Fruit fly (Drosophila melanogaster): ENCODE measurements around the gene CG1161.

DNA sequence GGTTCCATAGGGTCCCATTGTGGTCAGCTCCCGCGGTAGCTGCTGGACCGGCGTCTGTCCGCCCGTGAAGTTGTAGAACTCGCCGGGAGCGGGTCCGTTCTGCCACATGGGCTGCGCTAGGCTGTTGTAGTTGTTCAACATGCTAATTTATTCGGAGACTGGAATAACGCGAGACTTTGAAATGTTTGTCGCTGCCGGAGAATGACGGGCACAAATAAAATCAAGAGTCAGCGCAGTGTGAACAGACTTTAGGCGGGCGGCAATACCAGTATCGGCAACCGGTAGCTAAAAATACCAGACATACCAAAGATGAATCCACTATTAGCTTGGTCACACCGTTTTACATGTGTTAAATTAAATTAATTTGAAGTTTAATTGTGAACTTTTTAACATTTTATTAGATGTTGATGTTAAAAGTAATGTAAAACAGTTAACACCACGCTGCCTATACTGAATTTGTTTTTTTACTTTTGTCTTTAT is 3.1 kb downstream of the CG1161 start, which contains the start of gene Prosbeta7:
- TF ChIP-seq CG8478 (optimal IDR thresholded peaks at IDR 0.05) (no peak), CTCF (optimal IDR thresholded peaks at IDR 0.05) (peak in 1 of 2 experiments; percentile 11)

All from S2 (cell line).